Fruit fly (Drosophila melanogaster): Measurements from ENCODE around the gene Aldh7A1.

Aldh7A1 gene

DNA sequence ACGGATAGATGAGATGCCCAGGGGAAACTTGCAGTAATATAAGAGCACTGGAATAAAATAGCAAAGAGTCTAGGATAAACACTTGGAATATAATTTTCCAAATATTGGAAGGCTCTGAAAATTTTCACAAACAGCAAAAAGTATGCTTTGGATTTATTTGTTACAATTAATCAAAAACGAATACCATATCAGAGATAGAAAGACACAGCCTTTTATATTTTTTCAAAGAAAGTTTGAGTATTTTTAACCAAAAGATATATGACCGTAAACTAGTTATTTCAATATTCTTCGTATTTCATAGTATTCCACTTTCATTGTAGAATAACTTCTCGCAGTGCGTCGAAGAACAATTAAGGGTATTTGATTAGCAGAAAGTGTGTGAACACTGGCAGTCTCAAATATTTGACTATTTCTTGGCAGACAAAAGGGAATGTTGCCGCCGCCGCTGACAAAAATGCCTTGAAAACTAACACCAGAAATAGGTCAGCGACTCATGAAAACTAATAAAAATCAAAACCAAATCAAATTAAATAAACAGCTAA, 39.8 kb downstream of the Aldh7A1 start:
- TF ChIP-seq Dref (GFP tag; IDR thresholded peaks at IDR 0.05) (no peak), Ptx1 (GFP tag; IDR thresholded peaks at IDR 0.05) (0 out of 2 replicates have a peak, but pooled peaks have one; percentile 6), Poxn (GFP tag; IDR thresholded peaks at IDR 0.05) (no peak), CG18619 (GFP tag; optimal IDR thresholded peaks at IDR 0.05) (no peak), Hr51 (GFP tag; optimal IDR thresholded peaks at IDR 0.05) (no peak), sob (GFP tag; IDR thresholded peaks at IDR 0.05) (no peak), kni (GFP tag; optimal IDR thresholded peaks at IDR 0.05) (no peak), ftz-f1 (GFP tag; optimal IDR thresholded peaks at IDR 0.05) (no peak), CG1602 (GFP tag; optimal IDR thresholded peaks at IDR 0.05) (no peak), CG34376 (GFP tag; optimal IDR thresholded peaks at IDR 0.05) (no peak), phol (tag; optimal IDR thresholded peaks at IDR 0.05) (peak; percentile 5), CG17359 (tag; optimal IDR thresholded peaks at IDR 0.05) (peak; percentile 15), gcm2 (GFP tag; optimal IDR thresholded peaks at IDR 0.05) (no peak), dmrt11E (tag; optimal IDR thresholded peaks at IDR 0.05) (peak; percentile 25), CG6813 (GFP tag; optimal IDR thresholded peaks at IDR 0.05) (no peak), CG2129 (GFP tag; IDR thresholded peaks at IDR 0.05; ENCODE audit: partially characterized antibody) (no peak), ara (GFP tag; IDR thresholded peaks at IDR 0.05) (no peak), fd102C (GFP tag; optimal IDR thresholded peaks at IDR 0.05) (no peak), CG15601 (tag; optimal IDR thresholded peaks at IDR 0.05) (peak; percentile 9), CG10654 (GFP tag; optimal IDR thresholded peaks at IDR 0.05) (no peak), aop (GFP tag; IDR thresholded peaks at IDR 0.05) (no peak), row (GFP tag; IDR thresholded peaks at IDR 0.05) (0 out of 3 replicates have a peak, but pooled peaks have one; percentile 24), Lhr (GFP tag; optimal IDR thresholded peaks at IDR 0.05) (no peak), hb (GFP tag; IDR thresholded peaks at IDR 0.05; ENCODE audit: partially characterized antibody) (no peak), p53 (GFP tag; optimal IDR thresholded peaks at IDR 0.05) (no peak), pfk (GFP tag; optimal IDR thresholded peaks at IDR 0.05) (no peak), CG8478 (optimal IDR thresholded peaks at IDR 0.05) (no peak), CG14710 (tag; optimal IDR thresholded peaks at IDR 0.05) (peak; percentile 94), Sox102F (GFP tag; optimal IDR thresholded peaks at IDR 0.05) (peak; percentile 22), trem (tag; optimal IDR thresholded peaks at IDR 0.05) (peak; percentile 5), az2 (GFP tag; optimal IDR thresholded peaks at IDR 0.05) (no peak), oc (tag; optimal IDR thresholded peaks at IDR 0.05) (no peak), CG31441 (GFP tag; IDR thresholded peaks at IDR 0.05) (0 out of 2 replicates have a peak, but pooled peaks have one; percentile 31), ab (GFP tag; optimal IDR thresholded peaks at IDR 0.05) (no peak), CG14050 (GFP tag; IDR thresholded peaks at IDR 0.05) (no peak), dmrt99B (tag; optimal IDR thresholded peaks at IDR 0.05) (peak; percentile 30), sens-2 (GFP tag; IDR thresholded peaks at IDR 0.05) (no peak), CG17361 (GFP tag; IDR thresholded peaks at IDR 0.05) (peak; percentile 53; the same call in 2 of the 3 replicates), Asciz (GFP tag; optimal IDR thresholded peaks at IDR 0.05) (no peak), CG10543 (GFP tag; optimal IDR thresholded peaks at IDR 0.05) (no peak), eve (GFP tag; optimal IDR thresholded peaks at IDR 0.05) (peak in 1 of 2 experiments; percentile 14), CG8281 (tag; optimal IDR thresholded peaks at IDR 0.05) (no peak), CG16815 (GFP tag; optimal IDR thresholded peaks at IDR 0.05) (no peak), chif (GFP tag; optimal IDR thresholded peaks at IDR 0.05) (no peak), CG11504 (tag; optimal IDR thresholded peaks at IDR 0.05) (peak; percentile 18), CG32767 (GFP tag; IDR thresholded peaks at IDR 0.05) (no peak), CG6765 (GFP tag; optimal IDR thresholded peaks at IDR 0.05) (no peak), CG8388 (GFP tag; optimal IDR thresholded peaks at IDR 0.05) (peak; percentile 23), tna (GFP tag; IDR thresholded peaks at IDR 0.05; ENCODE audit: partially characterized antibody) (no peak), fd96Cb (tag; optimal IDR thresholded peaks at IDR 0.05) (peak; percentile 13)

All from whole organism, embryonic.